Worm (Caenorhabditis elegans) whole organism, L4 larva: ENCODE data around the gene srj-25.

Experiments used
- D1046.2 ChIP-seq: fragments of 200-800 bp; sonication (Bioruptor generic); IDR thresholded peaks from 2 replicates; pipeline ENCODE4 v1.3.6; 2022; ENCODE audit warnings: missing genetic modification characterization, missing compliant biosample characterization
- F26F4.8 ChIP-seq: fragments of 200-800 bp; sonication (Bioruptor generic); conservative IDR thresholded peaks from 2 replicates; pipeline ENCODE4 v1.3.6; 2022; ENCODE audit warnings: missing genetic modification characterization, missing compliant biosample characterization
- Y105C5A.15 ChIP-seq: fragments of 200-800 bp; sonication (Bioruptor generic); IDR thresholded peaks from 2 replicates; pipeline ENCODE4 v1.3.6; 2022; ENCODE audit warnings: missing genetic modification characterization, missing compliant biosample characterization
- Y48G9A.11 ChIP-seq: fragments of 200-800 bp; sonication (Bioruptor generic); IDR thresholded peaks from 2 replicates; pipeline ENCODE4 v1.3.6; 2022; ENCODE audit warnings: missing genetic modification reagents, missing genetic modification characterization, missing compliant biosample characterization
- aly-2 ChIP-seq: sonication (generic microtip); optimal IDR thresholded peaks from 2 replicates; lab custom pipeline; 2018; ENCODE audit warnings: missing biosample characterization, missing genetic modification characterization
- ama-1 ChIP-seq: fragments of 150-350 bp; optimal IDR thresholded peaks from 2 replicates; lab custom pipeline; 2014; ENCODE audit warnings: inconsistent platforms, mixed read lengths
- arid-1 ChIP-seq: fragments of 200-800 bp; sonication (Bioruptor generic); conservative IDR thresholded peaks from 2 replicates; pipeline ENCODE4 v1.3.6; 2022; ENCODE audit warnings: missing genetic modification reagents, missing genetic modification characterization, missing compliant biosample characterization
- ceh-20 ChIP-seq: fragments of 200-800 bp; sonication (Bioruptor generic); IDR thresholded peaks from 2 replicates; pipeline ENCODE4 v1.3.6; 2022; ENCODE audit warnings: missing genetic modification reagents, missing genetic modification characterization, missing compliant biosample characterization
- ceh-28 ChIP-seq: fragments of 150-350 bp; optimal IDR thresholded peaks from 2 replicates; lab custom pipeline; 2014; ENCODE audit warnings: missing biosample characterization, missing genetic modification reagents, missing genetic modification characterization
- ceh-32 ChIP-seq: sonication (generic microtip); optimal IDR thresholded peaks from 2 replicates; lab custom pipeline; 2016; ENCODE audit warnings: mild to moderate bottlenecking, missing genetic modification characterization, missing compliant biosample characterization; ENCODE audit not compliant: poor library complexity
- dmd-8 ChIP-seq: fragments of 200-800 bp; sonication (Bioruptor generic); IDR thresholded peaks from 2 replicates; pipeline ENCODE4 v1.3.6; 2022; ENCODE audit warnings: missing genetic modification characterization, missing compliant biosample characterization
- fkh-10 ChIP-seq: fragments of 150-350 bp; optimal IDR thresholded peaks from 2 replicates; lab custom pipeline; 2014; ENCODE audit warnings: missing biosample characterization, missing genetic modification reagents, missing genetic modification characterization
- fos-1 ChIP-seq: fragments of 150-350 bp; optimal IDR thresholded peaks from 2 replicates; lab custom pipeline; 2014; ENCODE audit warnings: missing biosample characterization, missing genetic modification characterization
- gei-8 ChIP-seq: fragments of 200-800 bp; sonication (Bioruptor generic); optimal IDR thresholded peaks from 2 replicates; lab custom pipeline; 2018; ENCODE audit warnings: mild to moderate bottlenecking, missing genetic modification characterization, missing compliant biosample characterization
- hlh-11 ChIP-seq: fragments of 200-800 bp; sonication (Bioruptor generic); optimal IDR thresholded peaks from 2 replicates; lab custom pipeline; 2018; ENCODE audit warnings: mild to moderate bottlenecking, missing genetic modification characterization, missing compliant biosample characterization
- hlh-30 ChIP-seq: sonication (generic microtip); optimal IDR thresholded peaks from 2 replicates; lab custom pipeline; 2017; ENCODE audit warnings: antibody characterized with exemption, mild to moderate bottlenecking, missing genetic modification characterization, missing compliant biosample characterization; ENCODE audit not compliant: insufficient read depth
- lin-29 ChIP-seq: fragments of 200-800 bp; sonication (Bioruptor generic); IDR thresholded peaks from 2 replicates; pipeline ENCODE4 v1.3.6; 2022; ENCODE audit warnings: missing genetic modification reagents, missing genetic modification characterization, missing compliant biosample characterization
- lin-38 ChIP-seq: fragments of 200-800 bp; sonication (Bioruptor generic); IDR thresholded peaks from 2 replicates; pipeline ENCODE4 v1.3.6; 2022; ENCODE audit warnings: missing genetic modification reagents, missing genetic modification characterization, missing compliant biosample characterization
- lsy-2 ChIP-seq, 2 experiments: fragments of 150-350 bp in 1 of 2; sonication (generic microtip) in 1 of 2; optimal IDR thresholded peaks; 2 replicates each; lab custom pipeline; 2014 to 2017; ENCODE audit warnings: missing biosample characterization in 2 of 2, missing genetic modification characterization in 2 of 2
- mdl-1 ChIP-seq, 2 experiments: fragments of 150-350 bp in 1 of 2; sonication (generic microtip) in 1 of 2; optimal IDR thresholded peaks; 2 replicates each; lab custom pipeline; 2014 to 2017; ENCODE audit warnings: missing biosample characterization in 2 of 2, missing genetic modification characterization in 2 of 2
- mdt-29 ChIP-seq: fragments of 200-800 bp; sonication (Bioruptor generic); IDR thresholded peaks from 2 replicates; pipeline ENCODE4 v1.3.6; 2022; ENCODE audit warnings: missing genetic modification reagents, missing genetic modification characterization, missing compliant biosample characterization
- mes-2 ChIP-seq: sonication (generic microtip); optimal IDR thresholded peaks from 2 replicates; lab custom pipeline; 2016; ENCODE audit warnings: missing genotype, mild to moderate bottlenecking, missing genetic modification characterization, missing compliant biosample characterization; ENCODE audit not compliant: poor library complexity, severe bottlenecking
- mxl-3 ChIP-seq: fragments of 200-800 bp; sonication (Bioruptor generic); optimal IDR thresholded peaks from 2 replicates; lab custom pipeline; 2018; ENCODE audit warnings: mild to moderate bottlenecking, missing genetic modification characterization, missing compliant biosample characterization
- nhr-102 ChIP-seq: sonication (generic microtip); optimal IDR thresholded peaks from 2 replicates; lab custom pipeline; 2016; ENCODE audit warnings: mild to moderate bottlenecking, missing genetic modification characterization, moderate library complexity, missing compliant biosample characterization
- nhr-42 ChIP-seq: fragments of 200-800 bp; sonication (Bioruptor generic); IDR thresholded peaks from 2 replicates; pipeline ENCODE4 v1.3.6; 2022; ENCODE audit warnings: missing genetic modification characterization, missing compliant biosample characterization
- nhr-6 ChIP-seq: fragments of 150-350 bp; optimal IDR thresholded peaks from 2 replicates; lab custom pipeline; 2014; ENCODE audit warnings: missing biosample characterization, missing genetic modification characterization
- nhr-76 ChIP-seq: fragments of 150-350 bp; optimal IDR thresholded peaks from 2 replicates; lab custom pipeline; 2014; ENCODE audit warnings: missing biosample characterization, missing genetic modification characterization
- php-3 ChIP-seq: fragments of 200-800 bp; sonication (Bioruptor generic); IDR thresholded peaks from 2 replicates; pipeline ENCODE4 v1.3.6; 2022; ENCODE audit warnings: missing genetic modification reagents, missing genetic modification characterization, missing compliant biosample characterization
- pqm-1 ChIP-seq: sonication (generic microtip); optimal IDR thresholded peaks from 2 replicates; lab custom pipeline; 2017; ENCODE audit warnings: missing biosample characterization, missing genetic modification characterization
- rbr-2 ChIP-seq: sonication (generic microtip); optimal IDR thresholded peaks from 2 replicates; lab custom pipeline; 2016; ENCODE audit warnings: missing genotype, missing genetic modification characterization, missing compliant biosample characterization
- saeg-2 ChIP-seq: fragments of 200-800 bp; sonication (Bioruptor generic); IDR thresholded peaks from 2 replicates; pipeline ENCODE4 v1.3.6; 2022; ENCODE audit warnings: missing genetic modification reagents, missing genetic modification characterization, missing compliant biosample characterization
- sdz-12 ChIP-seq: fragments of 200-800 bp; sonication (Bioruptor generic); optimal IDR thresholded peaks from 2 replicates; lab custom pipeline; 2018; ENCODE audit warnings: mild to moderate bottlenecking, missing genetic modification characterization, missing compliant biosample characterization
- unc-130 ChIP-seq: sonication (generic microtip); optimal IDR thresholded peaks from 2 replicates; lab custom pipeline; 2016; ENCODE audit warnings: missing genetic modification reagents, missing genetic modification characterization, missing compliant biosample characterization
- vab-7 ChIP-seq: fragments of 200-800 bp; sonication (Bioruptor generic); IDR thresholded peaks from 2 replicates; pipeline ENCODE4 v1.3.6; 2022; ENCODE audit warnings: missing genetic modification reagents, missing genetic modification characterization, missing compliant biosample characterization
- zag-1 ChIP-seq: fragments of 150-350 bp; optimal IDR thresholded peaks from 2 replicates; lab custom pipeline; 2014; ENCODE audit warnings: missing biosample characterization, missing genetic modification characterization
- zfp-2 ChIP-seq: sonication (generic microtip); optimal IDR thresholded peaks from 2 replicates; lab custom pipeline; 2016; ENCODE audit warnings: mild to moderate bottlenecking, missing genetic modification characterization, missing compliant biosample characterization
- zfp-3 ChIP-seq: fragments of 200-800 bp; sonication (Bioruptor generic); conservative IDR thresholded peaks from 2 replicates; pipeline ENCODE4 v1.3.6; 2022; ENCODE audit warnings: missing genetic modification reagents, missing genetic modification characterization, missing compliant biosample characterization

Gene srj-25

ce11 chrV:736171-736570 lies at the start of gene srj-25:
Gene srj-25 (minus strand): TSS chrV:736271.
- no peak for TF ChIP-seq aly-2
- TF ChIP-seq vab-7 = no peak
- TF ChIP-seq gei-8 = no peak
- no peak for TF ChIP-seq zfp-3 (GFP tag; lab: Robert Waterston, UW)
- no peak for TF ChIP-seq lin-29 (GFP tag; lab: Robert Waterston, UW)
- TF ChIP-seq hlh-11 = no peak
- TF ChIP-seq nhr-42 (GFP tag; lab: Robert Waterston, UW) = no peak
- no peak for TF ChIP-seq nhr-76 (tag; lab: Kevin White, UChicago)
- TF ChIP-seq saeg-2 (GFP tag; lab: Robert Waterston, UW) = no peak
- TF ChIP-seq F26F4.8 (GFP tag; lab: Robert Waterston, UW) = no peak
- TF ChIP-seq pqm-1 = no peak
- TF ChIP-seq arid-1 (GFP tag; lab: Robert Waterston, UW) = no peak
- no peak for TF ChIP-seq zag-1 (tag; lab: Kevin White, UChicago)
- no peak for TF ChIP-seq fos-1 (tag; lab: Kevin White, UChicago)
- TF ChIP-seq hlh-30 (tag; lab: Kevin White, UChicago) = no peak
- no peak for TF ChIP-seq Y105C5A.15 (GFP tag; lab: Robert Waterston, UW)
- TF ChIP-seq ceh-28 (tag; lab: Kevin White, UChicago) = no peak
- TF ChIP-seq mes-2 = no peak
- no peak for TF ChIP-seq nhr-6 (tag; lab: Kevin White, UChicago)

- no peak for TF ChIP-seq ceh-28 (tag; lab: Kevin White, UChicago)
- TF ChIP-seq unc-130 (GFP tag; lab: Kevin White, UChicago) = no peak
- TF ChIP-seq ceh-32 (tag; lab: Kevin White, UChicago) = no peak
- TF ChIP-seq fkh-10 (GFP tag; lab: Kevin White, UChicago) = no peak
- TF ChIP-seq D1046.2 (GFP tag; lab: Robert Waterston, UW) = no peak
- no peak for TF ChIP-seq lin-38 (GFP tag; lab: Robert Waterston, UW)
- no peak for TF ChIP-seq vab-7
- TF ChIP-seq php-3 (GFP tag; lab: Robert Waterston, UW) = no peak
- TF ChIP-seq mdl-1 (tag; optimal IDR thresholded peaks at IDR 0.05; lab: Kevin White, UChicago) = no peak
- TF ChIP-seq nhr-76 (tag; lab: Kevin White, UChicago) = no peak
- TF ChIP-seq lsy-2 (tag; optimal IDR thresholded peaks at IDR 0.05; lab: Kevin White, UChicago) = no peak
- no peak for TF ChIP-seq ceh-20
- no peak for TF ChIP-seq ama-1 (lab: Kevin White, UChicago)
- no peak for TF ChIP-seq gei-8
- TF ChIP-seq, all 104 proteins: peak for 0
These were observed 46.4 kb upstream of the srj-25 start, which contains the start of gene srab-16 for ce11 chrV:782432-782831. Gene srab-16 (plus strand): TSS chrV:782732.

ce11 chrV:779999-780398 lies 43.9 kb upstream of the srj-25 start, which contains the start of gene srbc-60:
Gene srbc-60 (plus strand): TSS chrV:780299.
- TF ChIP-seq mdt-29 (no peak), mxl-3 (GFP tag; lab: Kevin White, UChicago) (no peak), nhr-42 (GFP tag; lab: Robert Waterston, UW) (no peak), zfp-2 (tag; lab: Kevin White, UChicago) (no peak), rbr-2 (tag; lab: Kevin White, UChicago) (no peak), Y48G9A.11 (GFP tag; lab: Robert Waterston, UW) (no peak), sdz-12 (GFP tag; lab: Kevin White, UChicago) (no peak), dmd-8 (no peak), zag-1 (tag; lab: Kevin White, UChicago) (no peak), nhr-102 (tag; lab: Kevin White, UChicago) (no peak), aly-2 (no peak), ama-1 (lab: Kevin White, UChicago) (no peak)
- TF ChIP-seq, all 104 proteins: peak for 0
